Fruit fly (Drosophila melanogaster) whole organism, embryonic: Measurements from ENCODE around the gene CG15803.

Experiments
- Antp ChIP-seq: fragments of 200-800 bp; sonication (Bioruptor generic); optimal IDR thresholded peaks from 3 replicates; lab custom pipeline; 2016; ENCODE audit warnings: missing biosample characterization, missing genetic modification characterization
- Atf-2 ChIP-seq: fragments of 200-800 bp; sonication (Bioruptor generic); optimal IDR thresholded peaks from 2 replicates; lab custom pipeline; 2016; ENCODE audit warnings: missing biosample characterization, missing genetic modification characterization
- Bdp1 ChIP-seq: fragments of 200-800 bp; sonication (Bioruptor generic); optimal IDR thresholded peaks from 3 replicates; lab custom pipeline; 2016; ENCODE audit warnings: missing biosample characterization, missing genetic modification characterization
- CG12155 ChIP-seq: fragments of 200-800 bp; sonication (Bioruptor generic); optimal IDR thresholded peaks from 3 replicates; lab custom pipeline; 2016; ENCODE audit warnings: missing biosample characterization, missing genetic modification characterization
- CG14667 ChIP-seq: fragments of 200-800 bp; sonication (Bioruptor generic); IDR thresholded peaks from 2 replicates; pipeline ENCODE4 v1.3.6; 2022; ENCODE audit warnings: missing biosample characterization, missing genetic modification characterization
- CG15011 ChIP-seq: fragments of 200-800 bp; sonication (Bioruptor generic); optimal IDR thresholded peaks from 3 replicates; lab custom pipeline; 2018; ENCODE audit warnings: missing biosample characterization, mild to moderate bottlenecking, missing genetic modification characterization
- CG15601 ChIP-seq: fragments of 200-800 bp; sonication (Bioruptor generic); optimal IDR thresholded peaks from 3 replicates; lab custom pipeline; 2019; ENCODE audit warnings: missing biosample characterization, mild to moderate bottlenecking, missing genetic modification characterization, moderate library complexity
- CG16779 ChIP-seq: fragments of 200-800 bp; sonication (Bioruptor generic); IDR thresholded peaks from 2 replicates; pipeline ENCODE4 v1.3.6; 2022; ENCODE audit warnings: missing biosample characterization, missing genetic modification characterization
- CG16815 ChIP-seq: fragments of 200-800 bp; sonication (Bioruptor generic); optimal IDR thresholded peaks from 3 replicates; lab custom pipeline; 2017; ENCODE audit warnings: missing biosample characterization, mild to moderate bottlenecking, missing genetic modification characterization
- CG17612 ChIP-seq: fragments of 200-800 bp; sonication (Bioruptor generic); IDR thresholded peaks from 2 replicates; pipeline ENCODE4 v1.3.6; 2022; ENCODE audit warnings: missing biosample characterization, missing genetic modification characterization
- CG17912 ChIP-seq: fragments of 200-800 bp; sonication (Bioruptor generic); optimal IDR thresholded peaks from 2 replicates; lab custom pipeline; 2018; ENCODE audit warnings: missing biosample characterization, mild to moderate bottlenecking, missing genetic modification characterization
- CG18476 ChIP-seq: fragments of 200-800 bp; sonication (Bioruptor generic); optimal IDR thresholded peaks from 2 replicates; lab custom pipeline; 2016; ENCODE audit warnings: missing biosample characterization, mild to moderate bottlenecking, missing genetic modification characterization
- CG18599 ChIP-seq: fragments of 200-800 bp; sonication (Bioruptor generic); optimal IDR thresholded peaks from 3 replicates; lab custom pipeline; 2017; ENCODE audit warnings: missing biosample characterization, missing genetic modification characterization, mild to moderate bottlenecking, moderate library complexity, missing genetic modification reagents
- CG30403 ChIP-seq: fragments of 200-800 bp; sonication (Bioruptor generic); optimal IDR thresholded peaks from 3 replicates; lab custom pipeline; 2016; ENCODE audit warnings: missing biosample characterization, missing genetic modification characterization
- CG3065 ChIP-seq: fragments of 200-800 bp; sonication (Bioruptor generic); optimal IDR thresholded peaks from 2 replicates; lab custom pipeline; 2016; ENCODE audit warnings: missing biosample characterization, missing genetic modification characterization
- CG3163 ChIP-seq: fragments of 200-800 bp; sonication (Bioruptor generic); optimal IDR thresholded peaks from 3 replicates; lab custom pipeline; 2016; ENCODE audit warnings: missing biosample characterization, missing genetic modification characterization
- CG3281 ChIP-seq: fragments of 200-800 bp; sonication (Bioruptor generic); optimal IDR thresholded peaks from 3 replicates; lab custom pipeline; 2017; ENCODE audit warnings: missing biosample characterization, mild to moderate bottlenecking, missing genetic modification characterization
- CG4282 ChIP-seq: fragments of 200-800 bp; sonication (Bioruptor generic); optimal IDR thresholded peaks from 2 replicates; lab custom pipeline; 2016; ENCODE audit warnings: missing biosample characterization, missing genetic modification characterization
- CG4328 ChIP-seq: fragments of 200-800 bp; sonication (Bioruptor generic); optimal IDR thresholded peaks from 3 replicates; lab custom pipeline; 2017; ENCODE audit warnings: missing biosample characterization, missing genetic modification reagents, missing genetic modification characterization
- CG4404 ChIP-seq: fragments of 200-800 bp; sonication (Bioruptor generic); IDR thresholded peaks from 2 replicates; pipeline ENCODE4 v1.3.6; 2022; ENCODE audit warnings: missing biosample characterization, missing genetic modification characterization
- CG4617 ChIP-seq: fragments of 200-800 bp; sonication (Bioruptor generic); optimal IDR thresholded peaks from 3 replicates; lab custom pipeline; 2016; ENCODE audit warnings: missing biosample characterization, missing genetic modification characterization, borderline replicate concordance
- CG7372 ChIP-seq: fragments of 200-800 bp; sonication (Bioruptor generic); IDR thresholded peaks from 2 replicates; pipeline ENCODE4 v1.3.6; 2022; ENCODE audit warnings: missing biosample characterization, missing genetic modification characterization
- CG9727 ChIP-seq: fragments of 200-800 bp; sonication (Bioruptor generic); optimal IDR thresholded peaks from 3 replicates; lab custom pipeline; 2017; ENCODE audit warnings: missing biosample characterization, mild to moderate bottlenecking, missing genetic modification characterization
- Doc3 ChIP-seq: fragments of 200-800 bp; sonication (Bioruptor generic); IDR thresholded peaks from 3 replicates; pipeline ENCODE4 v1.3.6; 2022; ENCODE audit warnings: missing biosample characterization, missing genetic modification characterization; ENCODE audit not compliant: partially characterized antibody
- Eip74EF ChIP-seq, 2 experiments: fragments of 200-800 bp in 1 of 2; fragments of >200 bp in 1 of 2; sonication (Bioruptor generic) in 1 of 2; optimal IDR thresholded peaks; 2 replicates each; lab custom pipeline; 2017 to 2019; ENCODE audit warnings: missing biosample characterization in 2 of 2, missing genetic modification characterization in 2 of 2, mild to moderate bottlenecking in 1 of 2, moderate library complexity in 1 of 2
- Ets97D ChIP-seq: fragments of 200-800 bp; sonication (Bioruptor generic); optimal IDR thresholded peaks from 3 replicates; lab custom pipeline; 2016; ENCODE audit warnings: missing biosample characterization, missing genetic modification characterization
- H2.0 ChIP-seq: fragments of 200-800 bp; sonication (Bioruptor generic); IDR thresholded peaks from 2 replicates; pipeline ENCODE4 v1.3.6; 2022; ENCODE audit warnings: missing biosample characterization, missing genetic modification characterization
- HLH4C ChIP-seq: fragments of 200-800 bp; sonication (Bioruptor generic); IDR thresholded peaks from 3 replicates; pipeline ENCODE4 v1.3.6; 2022; ENCODE audit warnings: missing biosample characterization, missing genetic modification characterization; ENCODE audit not compliant: partially characterized antibody
- MTF-1 ChIP-seq: fragments of 200-800 bp; sonication (Bioruptor generic); optimal IDR thresholded peaks from 2 replicates; lab custom pipeline; 2018; ENCODE audit warnings: missing biosample characterization, mild to moderate bottlenecking, missing genetic modification characterization, borderline replicate concordance
- Myb ChIP-seq: fragments of 200-800 bp; sonication (Bioruptor generic); optimal IDR thresholded peaks from 2 replicates; lab custom pipeline; 2016; ENCODE audit warnings: missing biosample characterization, missing genetic modification characterization
- NFAT ChIP-seq: fragments of 200-800 bp; sonication (Bioruptor generic); IDR thresholded peaks from 2 replicates; pipeline ENCODE4 v1.3.6; 2022; ENCODE audit warnings: missing biosample characterization, missing genetic modification characterization
- Oli ChIP-seq: fragments of 200-800 bp; sonication (Bioruptor generic); optimal IDR thresholded peaks from 2 replicates; lab custom pipeline; 2018; ENCODE audit warnings: missing biosample characterization, mild to moderate bottlenecking, missing genetic modification characterization, moderate library complexity
- TFAM ChIP-seq: fragments of 200-800 bp; sonication (Bioruptor generic); optimal IDR thresholded peaks from 2 replicates; lab custom pipeline; 2017; ENCODE audit warnings: missing biosample characterization, missing genetic modification characterization, inconsistent platforms
- Taf1 ChIP-seq: fragments of 200-800 bp; sonication (Bioruptor generic); IDR thresholded peaks from 2 replicates; pipeline ENCODE4 v1.3.6; 2022; ENCODE audit warnings: missing biosample characterization, missing genetic modification characterization
- Vsx1 ChIP-seq: fragments of 200-800 bp; sonication (Bioruptor generic); optimal IDR thresholded peaks from 2 replicates; lab custom pipeline; 2017; ENCODE audit warnings: missing biosample characterization, mild to moderate bottlenecking, missing genetic modification characterization, missing genetic modification reagents
- ato ChIP-seq: fragments of 200-800 bp; sonication (Bioruptor generic); IDR thresholded peaks from 2 replicates; pipeline ENCODE4 v1.3.6; 2022; ENCODE audit warnings: missing biosample characterization, missing genetic modification characterization; ENCODE audit not compliant: partially characterized antibody
- crol ChIP-seq: fragments of 200-800 bp; sonication (Bioruptor generic); IDR thresholded peaks from 2 replicates; pipeline ENCODE4 v1.3.6; 2022; ENCODE audit warnings: missing biosample characterization, missing genetic modification characterization
- cwo ChIP-seq: fragments of 200-800 bp; sonication (Bioruptor generic); optimal IDR thresholded peaks from 3 replicates; lab custom pipeline; 2017; ENCODE audit warnings: missing biosample characterization, missing genetic modification characterization, mild to moderate bottlenecking, moderate library complexity, missing genetic modification reagents
- dmrt99B ChIP-seq: fragments of 200-800 bp; sonication (Bioruptor generic); optimal IDR thresholded peaks from 2 replicates; lab custom pipeline; 2018; ENCODE audit warnings: missing biosample characterization, mild to moderate bottlenecking, missing genetic modification characterization, moderate library complexity
- emc ChIP-seq: fragments of 200-800 bp; sonication (Bioruptor generic); optimal IDR thresholded peaks from 2 replicates; lab custom pipeline; 2016; ENCODE audit warnings: missing biosample characterization, missing genetic modification characterization
- eyg ChIP-seq: fragments of 200-800 bp; sonication (Bioruptor generic); optimal IDR thresholded peaks from 3 replicates; lab custom pipeline; 2016; ENCODE audit warnings: missing biosample characterization, missing genetic modification characterization
- ftz-f1 ChIP-seq: fragments of 200-800 bp; sonication (Bioruptor generic); optimal IDR thresholded peaks from 2 replicates; lab custom pipeline; 2016; ENCODE audit warnings: missing biosample characterization, missing genetic modification characterization
- kni ChIP-seq: fragments of 200-800 bp; sonication (Bioruptor generic); optimal IDR thresholded peaks from 3 replicates; lab custom pipeline; 2017; ENCODE audit warnings: mild to moderate bottlenecking, missing biosample characterization, missing genetic modification reagents, missing genetic modification characterization
- maf-S ChIP-seq: fragments of 200-800 bp; sonication (Bioruptor generic); optimal IDR thresholded peaks from 2 replicates; lab custom pipeline; 2016; ENCODE audit warnings: missing biosample characterization, missing genetic modification characterization
- psq ChIP-seq: fragments of 200-800 bp; sonication (Bioruptor generic); optimal IDR thresholded peaks from 2 replicates; lab custom pipeline; 2017; ENCODE audit warnings: missing biosample characterization, missing genetic modification characterization
- sna ChIP-seq: fragments of 200-800 bp; sonication (Bioruptor generic); IDR thresholded peaks from 2 replicates; pipeline ENCODE4 v1.3.6; 2022; ENCODE audit warnings: missing biosample characterization, missing genetic modification characterization; ENCODE audit not compliant: partially characterized antibody
- stc ChIP-seq: fragments of 200-800 bp; sonication (Bioruptor generic); IDR thresholded peaks from 2 replicates; pipeline ENCODE4 v1.3.6; 2022; ENCODE audit warnings: missing biosample characterization, missing genetic modification characterization
- twi ChIP-seq: fragments of 200-800 bp; optimal IDR thresholded peaks from 2 replicates; lab custom pipeline; 2019; ENCODE audit warnings: missing biosample characterization, mild to moderate bottlenecking, missing genetic modification characterization, moderate library complexity
- wor ChIP-seq: fragments of 200-800 bp; sonication (Bioruptor generic); IDR thresholded peaks from 2 replicates; pipeline ENCODE4 v1.3.6; 2022; ENCODE audit warnings: missing biosample characterization, missing genetic modification characterization

The CG15803 gene

dm6 chr3R:18314824-18315690, 45.5 kb downstream of the CG15803 start (continued):
- TF ChIP-seq CG17912 (no peak), emc (no peak), Taf1 (no peak), TFAM (GFP tag; lab: Kevin White, UChicago) (no peak), H2.0 (GFP tag; lab: Robert Waterston, UW) (peak; percentile 41; the same call in 1 of the 2 replicates), cwo (GFP tag; lab: Kevin White, UChicago) (no peak), Antp (GFP tag; lab: Kevin White, UChicago) (peak; percentile 56), eyg (no peak), Vsx1 (no peak), CG7372 (GFP tag; lab: Robert Waterston, UW) (no peak), Eip74EF (GFP tag; optimal IDR thresholded peaks at IDR 0.05; lab: Kevin White, UChicago) (no peak), CG15601 (no peak), sna (GFP tag; lab: Robert Waterston, UW) (no peak), CG18599 (GFP tag; lab: Kevin White, UChicago) (peak; percentile 44), Oli (tag; lab: Kevin White, UChicago) (no peak), Ets97D (peak; percentile 34), stc (GFP tag; lab: Robert Waterston, UW) (0 out of 2 replicates have a peak, but pooled peaks have one; percentile 32), kni (GFP tag; lab: Kevin White, UChicago) (no peak), Doc3 (no peak), CG4328 (no peak), twi (no peak), CG16815 (no peak), crol (no peak), CG3281 (GFP tag; lab: Kevin White, UChicago) (no peak), CG4617 (GFP tag; lab: Kevin White, UChicago) (no peak), CG4282 (no peak), HLH4C (GFP tag; lab: Robert Waterston, UW) (no peak), Myb (GFP tag; lab: Kevin White, UChicago) (peak; percentile 5), CG30403 (GFP tag; lab: Kevin White, UChicago) (no peak), CG3163 (peak; percentile 83), CG16779 (GFP tag; lab: Robert Waterston, UW) (no peak), Atf-2 (no peak), psq (GFP tag; lab: Kevin White, UChicago) (no peak), CG14667 (0 out of 2 replicates have a peak, but pooled peaks have one; percentile 19), ftz-f1 (GFP tag; lab: Kevin White, UChicago) (no peak), maf-S (GFP tag; lab: Kevin White, UChicago) (no peak), Bdp1 (GFP tag; lab: Kevin White, UChicago) (no peak), CG3065 (GFP tag; lab: Kevin White, UChicago) (no peak), CG17612 (GFP tag; lab: Robert Waterston, UW) (no peak), dmrt99B (tag; lab: Kevin White, UChicago) (peak; percentile 15), wor (GFP tag; lab: Robert Waterston, UW) (no peak), CG18476 (GFP tag; lab: Kevin White, UChicago) (no peak), CG4404 (GFP tag; lab: Robert Waterston, UW) (no peak), MTF-1 (peak; percentile 22), NFAT (GFP tag; lab: Robert Waterston, UW) (0 out of 2 replicates have a peak, but pooled peaks have one; percentile 45), ato (GFP tag; lab: Robert Waterston, UW) (no peak), CG12155 (GFP tag; lab: Kevin White, UChicago) (no peak), CG15011 (GFP tag; lab: Kevin White, UChicago) (no peak), CG9727 (no peak)
